Worm (Caenorhabditis elegans): Measurements from ENCODE around the gene spl-2.

DNA sequence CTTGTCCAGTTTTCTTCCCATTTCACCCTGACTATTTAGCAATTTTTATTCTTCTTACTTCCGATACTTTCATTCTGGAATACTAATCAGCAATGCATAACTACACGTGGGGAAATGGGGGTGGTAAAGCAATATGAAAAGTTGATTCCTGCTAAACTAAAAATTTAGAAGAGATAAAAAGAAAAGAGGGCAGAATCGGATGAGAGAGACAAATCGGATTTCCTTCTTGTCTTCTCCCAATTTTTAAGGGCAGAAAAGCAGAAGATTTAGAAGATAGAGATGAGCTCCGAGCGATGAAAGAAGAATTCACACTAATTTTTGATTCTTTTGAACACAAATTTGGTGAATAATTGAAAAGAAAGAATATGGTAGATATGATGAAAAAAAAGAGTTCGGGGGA, 47.4 kb upstream of the spl-2 start:
- TF ChIP-seq lin-39 (tag; optimal IDR thresholded peaks at IDR 0.05) = no peak
- TF ChIP-seq fos-1 (tag; optimal IDR thresholded peaks at IDR 0.05) = no peak
- no peak for TF ChIP-seq nhr-11 (tag; optimal IDR thresholded peaks at IDR 0.05)
- no peak for TF ChIP-seq nhr-25 (tag; optimal IDR thresholded peaks at IDR 0.05; ENCODE audit: borderline replicate concordance, insufficient read depth)
- no peak for TF ChIP-seq snpc-4 (tag; optimal IDR thresholded peaks at IDR 0.05)
- TF ChIP-seq mxl-2 (GFP tag; conservative IDR thresholded peaks at IDR 0.05) = no peak
- TF ChIP-seq unc-62 (GFP tag; optimal IDR thresholded peaks at IDR 0.05 in 1 of 2) = no peak
- no peak for TF ChIP-seq unc-62 (tag; optimal IDR thresholded peaks at IDR 0.05)
